Fruit fly (Drosophila melanogaster) whole organism, embryonic: ENCODE results near the gene Ptp10D.

Experiments used
- CG10147 ChIP-seq: fragments of 200-800 bp; sonication (Bioruptor generic); optimal IDR thresholded peaks from 2 replicates; lab custom pipeline; 2019; ENCODE audit warnings: missing biosample characterization, mild to moderate bottlenecking, missing genetic modification characterization, moderate library complexity
- CG10274 ChIP-seq: fragments of 200-800 bp; sonication (Bioruptor generic); optimal IDR thresholded peaks from 3 replicates; lab custom pipeline; 2017; ENCODE audit warnings: missing biosample characterization, mild to moderate bottlenecking, missing genetic modification characterization
- CG11247 ChIP-seq: fragments of 200-800 bp; sonication (Bioruptor generic); IDR thresholded peaks from 2 replicates; pipeline ENCODE4 v1.3.6; 2022; ENCODE audit warnings: missing biosample characterization, missing genetic modification characterization
- CG12942 ChIP-seq: fragments of 200-800 bp; sonication (Bioruptor generic); optimal IDR thresholded peaks from 3 replicates; lab custom pipeline; 2016; ENCODE audit warnings: missing biosample characterization, missing genetic modification characterization
- CG1529 ChIP-seq: fragments of 200-800 bp; sonication (Bioruptor generic); optimal IDR thresholded peaks from 3 replicates; lab custom pipeline; 2018; ENCODE audit warnings: missing biosample characterization, missing genetic modification characterization
- CG16779 ChIP-seq: fragments of 200-800 bp; sonication (Bioruptor generic); IDR thresholded peaks from 2 replicates; pipeline ENCODE4 v1.3.6; 2022; ENCODE audit warnings: missing biosample characterization, missing genetic modification characterization
- CG2120 ChIP-seq: fragments of 200-800 bp; sonication (Bioruptor generic); optimal IDR thresholded peaks from 3 replicates; lab custom pipeline; 2016; ENCODE audit warnings: missing biosample characterization, missing genetic modification characterization
- CG2712 ChIP-seq: fragments of 200-800 bp; optimal IDR thresholded peaks from 3 replicates; lab custom pipeline; 2019; ENCODE audit warnings: missing biosample characterization, mild to moderate bottlenecking, missing genetic modification characterization, moderate library complexity
- CG30403 ChIP-seq: fragments of 200-800 bp; sonication (Bioruptor generic); optimal IDR thresholded peaks from 3 replicates; lab custom pipeline; 2016; ENCODE audit warnings: missing biosample characterization, missing genetic modification characterization
- CG33213 ChIP-seq: fragments of 200-800 bp; sonication (Bioruptor generic); optimal IDR thresholded peaks from 3 replicates; lab custom pipeline; 2016; ENCODE audit warnings: missing biosample characterization, missing genetic modification characterization
- CG4360 ChIP-seq: fragments of 200-800 bp; sonication (Bioruptor generic); IDR thresholded peaks from 2 replicates; pipeline ENCODE4 v1.3.6; 2022; ENCODE audit warnings: missing biosample characterization, missing genetic modification characterization
- CG4707 ChIP-seq: fragments of 200-800 bp; sonication (Bioruptor generic); optimal IDR thresholded peaks from 2 replicates; lab custom pipeline; 2018; ENCODE audit warnings: missing biosample characterization, mild to moderate bottlenecking, missing genetic modification characterization, moderate library complexity
- CG8281 ChIP-seq: fragments of 200-800 bp; sonication (Bioruptor generic); optimal IDR thresholded peaks from 2 replicates; lab custom pipeline; 2018; ENCODE audit warnings: missing biosample characterization, mild to moderate bottlenecking, missing genetic modification characterization, moderate library complexity
- CG8290 ChIP-seq, 3 experiments: fragments of 200-800 bp; sonication (Bioruptor generic); optimal IDR thresholded peaks; 2 replicates each; lab custom pipeline; 2016 to 2019; ENCODE audit warnings: missing biosample characterization in 3 of 3, missing genetic modification characterization in 3 of 3, mild to moderate bottlenecking in 2 of 3, moderate library complexity in 1 of 3
- CrebB ChIP-seq: fragments of 200-800 bp; sonication (Bioruptor generic); optimal IDR thresholded peaks from 3 replicates; lab custom pipeline; 2018; ENCODE audit warnings: missing biosample characterization, mild to moderate bottlenecking, missing genetic modification characterization
- Doc3 ChIP-seq: fragments of 200-800 bp; sonication (Bioruptor generic); IDR thresholded peaks from 3 replicates; pipeline ENCODE4 v1.3.6; 2022; ENCODE audit warnings: missing biosample characterization, missing genetic modification characterization; ENCODE audit not compliant: partially characterized antibody
- Drgx ChIP-seq: fragments of 200-800 bp; sonication (Bioruptor generic); IDR thresholded peaks from 2 replicates; pipeline ENCODE4 v1.3.6; 2022; ENCODE audit warnings: missing biosample characterization, missing genetic modification characterization
- HLH4C ChIP-seq: fragments of 200-800 bp; sonication (Bioruptor generic); IDR thresholded peaks from 3 replicates; pipeline ENCODE4 v1.3.6; 2022; ENCODE audit warnings: missing biosample characterization, missing genetic modification characterization; ENCODE audit not compliant: partially characterized antibody
- Hand ChIP-seq: fragments of 200-800 bp; sonication (Bioruptor generic); optimal IDR thresholded peaks from 2 replicates; lab custom pipeline; 2017; ENCODE audit warnings: mild to moderate bottlenecking, missing biosample characterization, missing genetic modification reagents, missing genetic modification characterization
- Hmr ChIP-seq: fragments of 200-800 bp; sonication (Bioruptor generic); optimal IDR thresholded peaks from 3 replicates; lab custom pipeline; 2017; ENCODE audit warnings: mild to moderate bottlenecking, missing biosample characterization, missing genetic modification reagents, missing genetic modification characterization
- Kr ChIP-seq: fragments of 200-800 bp; sonication (Bioruptor generic); optimal IDR thresholded peaks from 2 replicates; lab custom pipeline; 2017; ENCODE audit warnings: missing biosample characterization, mild to moderate bottlenecking, missing genetic modification characterization
- PHDP ChIP-seq: fragments of 200-800 bp; sonication (Bioruptor generic); optimal IDR thresholded peaks from 3 replicates; lab custom pipeline; 2018; ENCODE audit warnings: missing biosample characterization, mild to moderate bottlenecking, missing genetic modification characterization, moderate library complexity
- Ptx1 ChIP-seq: fragments of 200-800 bp; sonication (Bioruptor generic); IDR thresholded peaks from 2 replicates; pipeline ENCODE4 v1.3.6; 2022; ENCODE audit warnings: missing biosample characterization, missing genetic modification characterization
- Rx ChIP-seq: fragments of 200-800 bp; sonication (Bioruptor generic); IDR thresholded peaks from 2 replicates; pipeline ENCODE4 v1.3.6; 2022; ENCODE audit warnings: missing biosample characterization, missing genetic modification characterization
- Sin3A ChIP-seq: fragments of >200 bp; optimal IDR thresholded peaks from 2 replicates; lab custom pipeline; 2018
- Ssrp ChIP-seq: fragments of 200-800 bp; sonication (Bioruptor generic); optimal IDR thresholded peaks from 2 replicates; lab custom pipeline; 2018; ENCODE audit warnings: missing biosample characterization, mild to moderate bottlenecking, missing genetic modification characterization, moderate library complexity
- Tbp ChIP-seq: fragments of >200 bp; optimal IDR thresholded peaks from 2 replicates; lab custom pipeline; 2018; ENCODE audit warnings: missing biosample characterization, missing genetic modification characterization
- cad ChIP-seq: fragments of >200 bp; optimal IDR thresholded peaks from 2 replicates; lab custom pipeline; 2017; ENCODE audit warnings: missing biosample characterization, missing genetic modification characterization
- chinmo ChIP-seq: fragments of 200-800 bp; sonication (Bioruptor generic); IDR thresholded peaks from 4 replicates; pipeline ENCODE4 v1.3.6; 2022; ENCODE audit warnings: missing biosample characterization, missing genetic modification characterization; ENCODE audit not compliant: partially characterized antibody
- danr ChIP-seq: fragments of 200-800 bp; sonication (Bioruptor generic); IDR thresholded peaks from 2 replicates; pipeline ENCODE4 v1.3.6; 2022; ENCODE audit warnings: missing biosample characterization, missing genetic modification characterization
- dati ChIP-seq: fragments of 200-800 bp; sonication (Bioruptor generic); IDR thresholded peaks from 2 replicates; pipeline ENCODE4 v1.3.6; 2022; ENCODE audit warnings: missing biosample characterization, missing genetic modification characterization
- dysf ChIP-seq: fragments of 200-800 bp; sonication (Bioruptor generic); IDR thresholded peaks from 3 replicates; pipeline ENCODE4 v1.3.6; 2022; ENCODE audit warnings: missing biosample characterization, missing genetic modification characterization
- ewg ChIP-seq: fragments of 200-800 bp; sonication (Bioruptor generic); optimal IDR thresholded peaks from 3 replicates; lab custom pipeline; 2017; ENCODE audit warnings: mild to moderate bottlenecking, missing biosample characterization, missing genetic modification reagents, missing genetic modification characterization
- gem ChIP-seq: fragments of 200-800 bp; sonication (Bioruptor generic); optimal IDR thresholded peaks from 2 replicates; lab custom pipeline; 2019; ENCODE audit warnings: missing biosample characterization, mild to moderate bottlenecking, missing genetic modification characterization, moderate library complexity
- insv ChIP-seq, 2 experiments: fragments of 200-800 bp; sonication (Bioruptor generic); optimal IDR thresholded peaks; 3 replicates each; lab custom pipeline; 2016 to 2018; ENCODE audit warnings: missing biosample characterization in 2 of 2, missing genetic modification characterization in 2 of 2
- kah ChIP-seq: fragments of 200-800 bp; sonication (Bioruptor generic); optimal IDR thresholded peaks from 2 replicates; lab custom pipeline; 2018; ENCODE audit warnings: missing biosample characterization, mild to moderate bottlenecking, missing genetic modification characterization
- ken ChIP-seq: fragments of 200-800 bp; sonication (Bioruptor generic); IDR thresholded peaks from 3 replicates; pipeline ENCODE4 v1.3.6; 2022; ENCODE audit warnings: missing biosample characterization, missing genetic modification characterization
- luna ChIP-seq: fragments of 200-800 bp; sonication (Bioruptor generic); optimal IDR thresholded peaks from 2 replicates; lab custom pipeline; 2016; ENCODE audit warnings: missing biosample characterization, missing genetic modification characterization
- maf-S ChIP-seq: fragments of 200-800 bp; sonication (Bioruptor generic); optimal IDR thresholded peaks from 2 replicates; lab custom pipeline; 2016; ENCODE audit warnings: missing biosample characterization, missing genetic modification characterization
- phol ChIP-seq: fragments of 200-800 bp; sonication (Bioruptor generic); optimal IDR thresholded peaks from 3 replicates; lab custom pipeline; 2018; ENCODE audit warnings: missing biosample characterization, mild to moderate bottlenecking, missing genetic modification characterization, moderate library complexity
- pnt ChIP-seq: fragments of 200-800 bp; sonication (Bioruptor generic); optimal IDR thresholded peaks from 3 replicates; lab custom pipeline; 2016; ENCODE audit warnings: missing biosample characterization, missing genetic modification characterization
- seq ChIP-seq: fragments of 200-800 bp; sonication (Bioruptor generic); IDR thresholded peaks from 2 replicates; pipeline ENCODE4 v1.3.6; 2022; ENCODE audit warnings: missing biosample characterization, missing genetic modification characterization
- twi ChIP-seq: fragments of 200-800 bp; optimal IDR thresholded peaks from 2 replicates; lab custom pipeline; 2019; ENCODE audit warnings: missing biosample characterization, mild to moderate bottlenecking, missing genetic modification characterization, moderate library complexity
- unc-4 ChIP-seq: fragments of 200-800 bp; sonication (Bioruptor generic); IDR thresholded peaks from 2 replicates; pipeline ENCODE4 v1.3.6; 2022; ENCODE audit warnings: missing biosample characterization, missing genetic modification characterization; ENCODE audit not compliant: partially characterized antibody
- usp ChIP-seq: fragments of >200 bp; optimal IDR thresholded peaks from 2 replicates; lab custom pipeline; 2017; ENCODE audit warnings: missing biosample characterization, missing genetic modification characterization
- wdn ChIP-seq: fragments of 200-800 bp; sonication (Bioruptor generic); IDR thresholded peaks from 2 replicates; pipeline ENCODE4 v1.3.6; 2022; ENCODE audit warnings: missing biosample characterization, missing genetic modification characterization
- yki ChIP-seq: fragments of >200 bp; optimal IDR thresholded peaks from 3 replicates; lab custom pipeline; 2018
- zfh1 ChIP-seq: fragments of 200-800 bp; sonication (Bioruptor generic); IDR thresholded peaks from 3 replicates; pipeline ENCODE4 v1.3.6; 2022; ENCODE audit warnings: missing biosample characterization, missing genetic modification characterization

Ptp10D gene

DNA sequence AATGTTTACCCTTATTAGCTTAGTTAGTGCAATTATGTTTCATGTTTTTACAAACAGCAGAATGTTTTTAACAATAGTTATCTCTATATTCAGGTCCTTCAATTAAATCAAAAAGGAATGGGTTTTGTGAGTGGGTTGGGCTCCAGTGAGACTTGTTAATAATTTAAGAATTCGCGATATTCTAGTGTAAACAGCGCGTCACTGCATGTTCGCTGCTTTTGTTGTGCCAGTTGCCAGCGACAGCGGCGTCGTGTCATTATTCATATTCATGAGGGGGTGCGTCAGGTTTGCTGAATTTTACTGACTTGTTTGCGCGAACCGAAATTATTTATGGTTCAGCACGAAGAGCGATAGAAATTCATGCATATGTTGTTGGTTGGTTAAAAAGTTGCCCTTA is 93.4 kb downstream of the Ptp10D start, which contains the start of gene Amun (continued):
- no peak for TF ChIP-seq CG8290 (GFP tag; optimal IDR thresholded peaks at IDR 0.05; lab: Kevin White, UChicago)
- TF ChIP-seq CG8290 (tag; optimal IDR thresholded peaks at IDR 0.05; lab: Kevin White, UChicago), result peak in 1 of 2 experiments; percentile 56
- no peak for TF ChIP-seq pnt
- TF ChIP-seq Rx (GFP tag; lab: Robert Waterston, UW), result no peak
- TF ChIP-seq Sin3A, result no peak
- no peak for TF ChIP-seq twi
- no peak for TF ChIP-seq CG4707 (GFP tag; lab: Kevin White, UChicago)
- TF ChIP-seq usp (GFP tag; lab: Kevin White, UChicago), result no peak
- peak; percentile 50 for TF ChIP-seq CG30403 (GFP tag; lab: Kevin White, UChicago)
- TF ChIP-seq CrebB (tag; lab: Kevin White, UChicago), result no peak
- TF ChIP-seq CG4360 (GFP tag; lab: Robert Waterston, UW), result no peak
- 0 out of 2 replicates have a peak, but pooled peaks have one; percentile 34 for TF ChIP-seq wdn (GFP tag; lab: Robert Waterston, UW)
- TF ChIP-seq Ssrp (tag; lab: Kevin White, UChicago), result peak; percentile 21
- peak; percentile 27; the same call in 2 of the 3 replicates for TF ChIP-seq zfh1 (GFP tag; lab: Robert Waterston, UW)
- peak; percentile 39; the same call in 1 of the 2 replicates for TF ChIP-seq CG11247 (GFP tag; lab: Robert Waterston, UW)
- TF ChIP-seq seq (GFP tag; lab: Robert Waterston, UW), result no peak
- peak; percentile 62 for TF ChIP-seq CG2120 (GFP tag; lab: Kevin White, UChicago)
- 0 out of 2 replicates have a peak, but pooled peaks have one; percentile 22 for TF ChIP-seq danr
- no peak for TF ChIP-seq Kr (GFP tag; lab: Kevin White, UChicago)
- no peak for TF ChIP-seq cad
- TF ChIP-seq PHDP (tag; lab: Kevin White, UChicago), result no peak
- TF ChIP-seq Tbp (GFP tag; lab: Kevin White, UChicago), result no peak
- TF ChIP-seq kah (GFP tag; lab: Kevin White, UChicago), result no peak
- peak; percentile 28; the same call in 1 of the 2 replicates for TF ChIP-seq Ptx1 (GFP tag; lab: Robert Waterston, UW)
- no peak for TF ChIP-seq luna (GFP tag; lab: Kevin White, UChicago)
- no peak for TF ChIP-seq Hand (GFP tag; lab: Kevin White, UChicago)
- peak; percentile 60; the same call in 2 of the 3 replicates for TF ChIP-seq ken (GFP tag; lab: Robert Waterston, UW)
- no peak for TF ChIP-seq chinmo (GFP tag; lab: Robert Waterston, UW)
- no peak for TF ChIP-seq CG10274 (GFP tag; lab: Kevin White, UChicago)
- TF ChIP-seq HLH4C (GFP tag; lab: Robert Waterston, UW), result no peak
- TF ChIP-seq CG1529, result no peak
- TF ChIP-seq ewg (GFP tag; lab: Kevin White, UChicago), result peak; percentile 6
- TF ChIP-seq CG2712, result peak; percentile 6
- TF ChIP-seq Drgx (GFP tag; lab: Robert Waterston, UW), result 0 out of 2 replicates have a peak, but pooled peaks have one; percentile 9
- no peak for TF ChIP-seq Doc3
- peak; percentile 32 for TF ChIP-seq gem (tag; lab: Kevin White, UChicago)
- TF ChIP-seq unc-4 (GFP tag; lab: Robert Waterston, UW), result no peak
- no peak for TF ChIP-seq CG33213 (GFP tag; lab: Kevin White, UChicago)
- TF ChIP-seq yki (lab: Kevin White, UChicago), result no peak
- no peak for TF ChIP-seq maf-S (GFP tag; lab: Kevin White, UChicago)
- no peak for TF ChIP-seq CG10147 (GFP tag; lab: Kevin White, UChicago)
- no peak for TF ChIP-seq CG12942 (GFP tag; lab: Kevin White, UChicago)
- peak; percentile 41; the same call in 2 of the 3 replicates for TF ChIP-seq dysf (GFP tag; lab: Robert Waterston, UW)
- TF ChIP-seq Hmr (GFP tag; lab: Kevin White, UChicago), result peak; percentile 35
- 0 out of 2 replicates have a peak, but pooled peaks have one; percentile 42 for TF ChIP-seq CG16779 (GFP tag; lab: Robert Waterston, UW)
- TF ChIP-seq insv (GFP tag; optimal IDR thresholded peaks at IDR 0.05; lab: Kevin White, UChicago), result no peak
- TF ChIP-seq dati (GFP tag; lab: Robert Waterston, UW), result no peak
- no peak for TF ChIP-seq CG8281 (tag; lab: Kevin White, UChicago)
- no peak for TF ChIP-seq phol (tag; lab: Kevin White, UChicago)
- TF ChIP-seq, all 482 proteins: peak for 109
